Worm (Caenorhabditis elegans): Measurements from ENCODE around the gene syf-3.

- TF ChIP-seq zip-8 (tag; optimal IDR thresholded peaks at IDR 0.05) (no peak), unc-39 (tag; optimal IDR thresholded peaks at IDR 0.05) (no peak), lsy-2 (tag; optimal IDR thresholded peaks at IDR 0.05) (no peak), ztf-11 (tag; optimal IDR thresholded peaks at IDR 0.05) (no peak), blmp-1 (tag; optimal IDR thresholded peaks at IDR 0.05) (no peak), pha-4 (tag; optimal IDR thresholded peaks at IDR 0.05) (no peak), unc-62 (GFP tag; optimal IDR thresholded peaks at IDR 0.05) (no peak), lin-13 (tag; optimal IDR thresholded peaks at IDR 0.05) (no peak), snpc-4 (tag; optimal IDR thresholded peaks at IDR 0.05) (no peak), elt-3 (tag; optimal IDR thresholded peaks at IDR 0.05) (no peak)
Observed at ce11 chrV:5943167-5943566, 3.3 kb downstream of the syf-3 start, which contains the start of gene pst-1.
